Worm (Caenorhabditis elegans) whole organism, young adult: ENCODE results near the gene gpb-1.
A peak's percentile ranks its signal among the peaks of the same experiment; 100 is the strongest.

Experiments
- B0019.2 ChIP-seq: fragments of 200-800 bp; sonication (Bioruptor generic); conservative IDR thresholded peaks from 2 replicates; pipeline ENCODE4 v1.3.6; 2022; ENCODE audit warnings: missing genetic modification reagents, missing genetic modification characterization, missing compliant biosample characterization
- C06A6.2 ChIP-seq: fragments of 200-800 bp; sonication (Bioruptor generic); conservative IDR thresholded peaks from 2 replicates; pipeline ENCODE4 v1.3.6; 2022; ENCODE audit warnings: missing genetic modification characterization, missing compliant biosample characterization
- F23B12.7 ChIP-seq: sonication (generic microtip); optimal IDR thresholded peaks from 2 replicates; lab custom pipeline; 2017; ENCODE audit warnings: missing genetic modification characterization, mild to moderate bottlenecking, missing compliant biosample characterization, antibody characterized with exemption, moderate library complexity; ENCODE audit not compliant: insufficient read depth
- F33H1.4 ChIP-seq: fragments of 200-800 bp; sonication (Bioruptor generic); IDR thresholded peaks from 2 replicates; pipeline ENCODE4 v1.3.6; 2022; ENCODE audit warnings: missing genetic modification reagents, missing genetic modification characterization, missing compliant biosample characterization
- T26A5.8 ChIP-seq: sonication (generic microtip); optimal IDR thresholded peaks from 2 replicates; lab custom pipeline; 2016; ENCODE audit warnings: missing genetic modification characterization, missing compliant biosample characterization
- Y56A3A.18 ChIP-seq: fragments of 200-800 bp; sonication (Bioruptor generic); IDR thresholded peaks from 2 replicates; pipeline ENCODE4 v1.3.6; 2022; ENCODE audit warnings: missing genetic modification reagents, missing genetic modification characterization, missing compliant biosample characterization
- Y95B8A.8 ChIP-seq: fragments of 200-800 bp; sonication (Bioruptor generic); IDR thresholded peaks from 2 replicates; pipeline ENCODE4 v1.3.6; 2022; ENCODE audit warnings: missing genetic modification reagents, missing genetic modification characterization, missing compliant biosample characterization
- bed-2 ChIP-seq: fragments of 200-800 bp; sonication (Bioruptor generic); IDR thresholded peaks from 2 replicates; pipeline ENCODE4 v1.3.6; 2022; ENCODE audit warnings: missing genetic modification reagents, missing genetic modification characterization, missing compliant biosample characterization
- cebp-1 ChIP-seq, 2 experiments: fragments of 200-800 bp in 1 of 2; sonication (Bioruptor generic) in 1 of 2; sonication (generic microtip) in 1 of 2; IDR thresholded peaks in 1 of 2; optimal IDR thresholded peaks in 1 of 2; 2 replicates each; pipeline versions ENCODE4 v1.3.6 to Lab custom; 2017 to 2022; ENCODE audit warnings: missing compliant biosample characterization in 2 of 2, missing genetic modification characterization in 2 of 2, mild to moderate bottlenecking in 1 of 2, missing genetic modification reagents in 1 of 2, moderate library complexity in 1 of 2
- ceh-100 ChIP-seq: fragments of 200-800 bp; sonication (Bioruptor generic); IDR thresholded peaks from 2 replicates; pipeline ENCODE4 v1.3.6; 2022; ENCODE audit warnings: missing genetic modification reagents, missing genetic modification characterization, missing compliant biosample characterization
- ceh-58 ChIP-seq: fragments of 200-800 bp; sonication (Bioruptor generic); IDR thresholded peaks from 2 replicates; pipeline ENCODE4 v1.3.6; 2022; ENCODE audit warnings: missing genetic modification characterization, missing compliant biosample characterization
- chd-7 ChIP-seq: sonication (generic microtip); optimal IDR thresholded peaks from 2 replicates; lab custom pipeline; 2016; ENCODE audit warnings: mild to moderate bottlenecking, missing genetic modification characterization, moderate library complexity, missing compliant biosample characterization
- die-1 ChIP-seq: sonication (generic microtip); optimal IDR thresholded peaks from 2 replicates; lab custom pipeline; 2016; ENCODE audit warnings: missing genotype, mild to moderate bottlenecking, missing genetic modification characterization, missing compliant biosample characterization
- dox-1 ChIP-seq: fragments of 200-800 bp; sonication (Bioruptor generic); IDR thresholded peaks from 2 replicates; pipeline ENCODE4 v1.3.6; 2022; ENCODE audit warnings: missing genetic modification reagents, missing genetic modification characterization, missing compliant biosample characterization
- efl-1 ChIP-seq: fragments of 150-350 bp; optimal IDR thresholded peaks from 2 replicates; lab custom pipeline; 2014; ENCODE audit warnings: missing biosample characterization, missing genetic modification reagents, missing genetic modification characterization
- egl-18 ChIP-seq: fragments of 200-800 bp; sonication (Bioruptor generic); IDR thresholded peaks from 2 replicates; pipeline ENCODE4 v1.3.6; 2022; ENCODE audit warnings: missing genetic modification reagents, missing genetic modification characterization, missing compliant biosample characterization
- hlh-26 ChIP-seq: fragments of 200-800 bp; sonication (Bioruptor generic); conservative IDR thresholded peaks from 2 replicates; pipeline ENCODE4 v1.3.6; 2022; ENCODE audit warnings: missing genetic modification reagents, missing genetic modification characterization, missing compliant biosample characterization
- hmg-1.2 ChIP-seq: fragments of 200-800 bp; sonication (Bioruptor generic); IDR thresholded peaks from 2 replicates; pipeline ENCODE4 v1.3.6; 2022; ENCODE audit warnings: missing genetic modification reagents, missing genetic modification characterization, missing compliant biosample characterization
- lin-26 ChIP-seq: fragments of 200-800 bp; sonication (Bioruptor generic); IDR thresholded peaks from 2 replicates; pipeline ENCODE4 v1.3.6; 2022; ENCODE audit warnings: missing genetic modification reagents, missing genetic modification characterization, missing compliant biosample characterization
- lin-54 ChIP-seq: fragments of 200-800 bp; sonication (Bioruptor generic); optimal IDR thresholded peaks from 2 replicates; lab custom pipeline; 2018; ENCODE audit warnings: mild to moderate bottlenecking, missing genetic modification characterization, missing compliant biosample characterization
- lsl-1 ChIP-seq: fragments of 200-800 bp; sonication (Bioruptor generic); optimal IDR thresholded peaks from 2 replicates; lab custom pipeline; 2018; ENCODE audit warnings: mild to moderate bottlenecking, missing genetic modification characterization, moderate library complexity, missing compliant biosample characterization
- madf-3 ChIP-seq: fragments of 200-800 bp; sonication (Bioruptor generic); IDR thresholded peaks from 2 replicates; pipeline ENCODE4 v1.3.6; 2022; ENCODE audit warnings: missing genetic modification reagents, missing genetic modification characterization, missing compliant biosample characterization
- madf-8 ChIP-seq: fragments of 200-800 bp; sonication (Bioruptor generic); conservative IDR thresholded peaks from 2 replicates; pipeline ENCODE4 v1.3.6; 2022; ENCODE audit warnings: missing genetic modification reagents, missing genetic modification characterization, missing compliant biosample characterization
- mcd-1 ChIP-seq: fragments of 200-800 bp; sonication (Bioruptor generic); IDR thresholded peaks from 2 replicates; pipeline ENCODE4 v1.3.6; 2022; ENCODE audit warnings: missing genetic modification reagents, missing genetic modification characterization, missing compliant biosample characterization
- nfyb-1 ChIP-seq: fragments of 200-800 bp; sonication (Bioruptor generic); IDR thresholded peaks from 2 replicates; pipeline ENCODE4 v1.3.6; 2022; ENCODE audit warnings: missing genetic modification reagents, missing genetic modification characterization, missing compliant biosample characterization
- nhr-27 ChIP-seq: fragments of 200-800 bp; sonication (Bioruptor generic); optimal IDR thresholded peaks from 2 replicates; lab custom pipeline; 2018; ENCODE audit warnings: mild to moderate bottlenecking, missing genetic modification characterization, moderate library complexity, missing compliant biosample characterization
- rec-8 ChIP-seq, 2 experiments: sonication (generic microtip); optimal IDR thresholded peaks; 2 replicates each; lab custom pipeline; 2016; ENCODE audit warnings: mild to moderate bottlenecking in 2 of 2, missing genetic modification characterization in 2 of 2, missing genetic modification reagents in 2 of 2, missing genotype in 2 of 2, missing biosample characterization in 1 of 2, missing compliant biosample characterization in 1 of 2, moderate library complexity in 1 of 2
- sdz-38 ChIP-seq: sonication (generic microtip); optimal IDR thresholded peaks from 2 replicates; lab custom pipeline; 2016; ENCODE audit warnings: missing genotype, missing genetic modification characterization, missing compliant biosample characterization
- snpc-1.1 ChIP-seq: sonication (generic microtip); optimal IDR thresholded peaks from 2 replicates; lab custom pipeline; 2017; ENCODE audit warnings: missing genetic modification characterization, mild to moderate bottlenecking, missing compliant biosample characterization, antibody characterized with exemption, moderate library complexity, missing genotype, missing genetic modification reagents; ENCODE audit not compliant: insufficient read depth
- snpc-1.3 ChIP-seq: sonication (generic microtip); optimal IDR thresholded peaks from 2 replicates; lab custom pipeline; 2017; ENCODE audit warnings: missing genetic modification characterization, mild to moderate bottlenecking, missing compliant biosample characterization, antibody characterized with exemption, moderate library complexity, missing genotype, missing genetic modification reagents; ENCODE audit not compliant: insufficient read depth
- snpc-3.4 ChIP-seq: sonication (generic microtip); optimal IDR thresholded peaks from 2 replicates; lab custom pipeline; 2017; ENCODE audit warnings: missing genetic modification characterization, mild to moderate bottlenecking, missing compliant biosample characterization, antibody characterized with exemption, moderate library complexity, missing genotype, missing genetic modification reagents
- unc-130 ChIP-seq: sonication (generic microtip); optimal IDR thresholded peaks from 2 replicates; lab custom pipeline; 2016; ENCODE audit warnings: missing genetic modification reagents, missing genetic modification characterization, missing compliant biosample characterization
- xnd-1 ChIP-seq: sonication (generic microtip); optimal IDR thresholded peaks from 2 replicates; lab custom pipeline; 2016; ENCODE audit warnings: missing genotype, missing genetic modification reagents, missing genetic modification characterization, missing compliant biosample characterization
- zfh-2 ChIP-seq: fragments of 200-800 bp; sonication (Bioruptor generic); conservative IDR thresholded peaks from 2 replicates; pipeline ENCODE4 v1.3.6; 2022; ENCODE audit warnings: missing genetic modification reagents, missing genetic modification characterization, missing compliant biosample characterization
- zim-3 ChIP-seq: sonication (generic microtip); optimal IDR thresholded peaks from 2 replicates; lab custom pipeline; 2017; ENCODE audit warnings: mild to moderate bottlenecking, missing genetic modification characterization, moderate library complexity, missing compliant biosample characterization
- ztf-18 ChIP-seq: sonication (generic microtip); optimal IDR thresholded peaks from 2 replicates; lab custom pipeline; 2016; ENCODE audit warnings: missing genotype, mild to moderate bottlenecking, missing genetic modification characterization, missing compliant biosample characterization
- ztf-22 ChIP-seq: fragments of 200-800 bp; sonication (Bioruptor generic); optimal IDR thresholded peaks from 2 replicates; lab custom pipeline; 2018; ENCODE audit warnings: mild to moderate bottlenecking, missing genetic modification characterization, moderate library complexity, missing compliant biosample characterization
- ztf-25 ChIP-seq: fragments of 200-800 bp; sonication (Bioruptor generic); IDR thresholded peaks from 2 replicates; pipeline ENCODE4 v1.3.6; 2022; ENCODE audit warnings: missing genetic modification reagents, missing genetic modification characterization, missing compliant biosample characterization
- ztf-3 ChIP-seq: fragments of 200-800 bp; sonication (Bioruptor generic); optimal IDR thresholded peaks from 2 replicates; lab custom pipeline; 2018; ENCODE audit warnings: mild to moderate bottlenecking, missing genetic modification characterization, missing compliant biosample characterization

Gene gpb-1

DNA sequence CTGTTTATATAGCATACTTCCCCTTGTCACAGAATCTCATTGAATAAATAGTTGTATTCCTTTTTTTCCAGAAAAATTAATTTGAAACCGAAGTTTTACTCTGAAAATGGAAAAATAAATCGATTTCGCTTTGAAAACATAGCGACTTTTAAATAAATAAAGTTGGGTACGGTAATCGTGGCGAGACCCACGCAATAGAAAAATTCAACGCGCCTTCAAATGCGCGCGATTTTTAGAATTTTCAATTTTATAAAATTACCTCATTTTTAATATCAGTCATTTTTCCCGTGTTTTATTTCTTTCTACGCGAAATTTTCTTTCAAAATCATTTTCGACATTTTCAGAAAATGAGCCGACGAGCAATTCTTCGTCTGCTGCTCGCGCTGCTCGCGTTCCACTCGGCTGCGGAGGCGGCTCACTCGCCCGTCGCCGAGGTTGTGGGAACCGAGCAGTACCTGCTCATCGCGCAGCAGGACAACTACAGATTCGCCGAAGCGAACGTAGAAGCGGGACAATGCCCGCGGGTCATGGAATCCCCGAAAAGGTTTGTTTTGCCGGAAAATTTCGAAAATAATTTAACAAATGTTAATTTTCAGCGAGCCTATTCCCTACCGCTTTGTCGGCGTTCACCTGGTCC lies 21.8 kb downstream of the gpb-1 start, which contains the start of gene F13D12.5 (continued):
- TF ChIP-seq lin-54 (GFP tag; lab: Kevin White, UChicago), result peak; percentile 84
- no peak for TF ChIP-seq hlh-26 (GFP tag; lab: Robert Waterston, UW)
- peak; percentile 37 for TF ChIP-seq unc-130 (GFP tag; lab: Kevin White, UChicago)
- peak; percentile 39; the same call in 1 of the 2 replicates for TF ChIP-seq madf-3
- peak; percentile 6 for TF ChIP-seq ztf-18
- peak; percentile 35; the same call in 1 of the 2 replicates for TF ChIP-seq B0019.2 (GFP tag; lab: Robert Waterston, UW)
- peak; percentile 95 for TF ChIP-seq F33H1.4
- peak; percentile 44 for TF ChIP-seq zim-3 (tag; lab: Kevin White, UChicago)
- TF ChIP-seq madf-8, result peak; percentile 89
- peak; percentile 18; the same call in 1 of the 2 replicates for TF ChIP-seq hmg-1.2 (GFP tag; lab: Robert Waterston, UW)
- no peak for TF ChIP-seq bed-2 (GFP tag; lab: Robert Waterston, UW)
- peak; percentile 82 for TF ChIP-seq xnd-1 (tag; lab: Kevin White, UChicago)
- TF ChIP-seq ztf-25 (GFP tag; lab: Robert Waterston, UW), result no peak
- TF ChIP-seq Y56A3A.18 (GFP tag; lab: Robert Waterston, UW), result 0 out of 2 replicates have a peak, but pooled peaks have one; percentile 40
- no peak for TF ChIP-seq ceh-58
- TF ChIP-seq snpc-1.3, result peak; percentile 23
- no peak for TF ChIP-seq F23B12.7
- peak; percentile 94 for TF ChIP-seq lsl-1 (GFP tag; lab: Kevin White, UChicago)
- no peak for TF ChIP-seq egl-18 (GFP tag; lab: Robert Waterston, UW)
- TF ChIP-seq sdz-38 (tag; lab: Kevin White, UChicago), result no peak
- TF ChIP-seq rec-8 (tag; optimal IDR thresholded peaks at IDR 0.05; lab: Kevin White, UChicago), result no peak
- TF ChIP-seq C06A6.2 (GFP tag; lab: Robert Waterston, UW), result no peak
- TF ChIP-seq Y95B8A.8, result no peak
- peak; percentile 71 for TF ChIP-seq snpc-3.4 (tag; lab: Kevin White, UChicago)
- peak; percentile 43 for TF ChIP-seq dox-1 (GFP tag; lab: Robert Waterston, UW)
- peak; percentile 88 for TF ChIP-seq efl-1 (GFP tag; lab: Kevin White, UChicago)
- TF ChIP-seq cebp-1 (GFP tag; IDR thresholded peaks at IDR 0.05; lab: Robert Waterston, UW), result no peak
- peak; percentile 14 for TF ChIP-seq cebp-1 (tag; optimal IDR thresholded peaks at IDR 0.05; lab: Kevin White, UChicago)
- TF ChIP-seq zfh-2 (GFP tag; lab: Robert Waterston, UW), result peak; percentile 87
- peak; percentile 43; the same call in 1 of the 2 replicates for TF ChIP-seq mcd-1 (GFP tag; lab: Robert Waterston, UW)
- peak; percentile 38 for TF ChIP-seq snpc-1.1
- TF ChIP-seq lin-26 (GFP tag; lab: Robert Waterston, UW), result 0 out of 2 replicates have a peak, but pooled peaks have one; percentile 60

DNA sequence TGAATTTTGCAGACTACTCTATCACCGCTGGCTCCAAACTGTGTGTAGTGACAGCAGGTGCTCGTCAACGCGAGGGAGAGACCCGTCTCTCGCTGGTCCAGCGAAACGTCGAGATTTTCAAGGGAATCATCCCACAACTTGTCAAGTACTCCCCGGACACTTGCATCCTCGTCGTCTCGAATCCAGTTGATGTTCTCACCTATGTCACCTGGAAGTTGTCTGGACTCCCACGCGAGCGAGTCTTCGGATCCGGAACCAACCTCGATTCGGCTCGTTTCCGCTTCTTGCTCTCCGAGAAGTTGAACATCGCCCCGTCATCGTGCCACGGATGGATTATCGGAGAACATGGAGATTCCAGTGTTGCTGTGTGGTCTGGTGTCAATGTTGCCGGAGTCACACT lies 22.8 kb downstream of the gpb-1 start:
- TF ChIP-seq die-1 (tag; lab: Kevin White, UChicago) (no peak), ztf-3 (GFP tag; lab: Kevin White, UChicago) (no peak), nhr-27 (tag; lab: Kevin White, UChicago) (no peak), egl-18 (GFP tag; lab: Robert Waterston, UW) (no peak), ceh-100 (GFP tag; lab: Robert Waterston, UW) (no peak), chd-7 (peak; percentile 3), zfh-2 (GFP tag; lab: Robert Waterston, UW) (peak; percentile 52; the same call in 1 of the 2 replicates), nfyb-1 (GFP tag; lab: Robert Waterston, UW) (no peak; the same call in 1 of the 2 replicates), ztf-22 (GFP tag; lab: Kevin White, UChicago) (no peak), T26A5.8 (tag; lab: Kevin White, UChicago) (no peak), B0019.2 (GFP tag; lab: Robert Waterston, UW) (no peak)
